Worm (Caenorhabditis elegans): ENCODE results near the gene cup-5.

ce11 chrIII:7536559-7536958 lies 47.4 kb upstream of the cup-5 start, which contains the start of gene lin-39:
- TF ChIP-seq elt-1 (tag; optimal IDR thresholded peaks at IDR 0.05; ENCODE audit: borderline replicate concordance, insufficient read depth) (no peak), unc-62 (GFP tag; optimal IDR thresholded peaks at IDR 0.05) (peak; percentile 44), ztf-11 (tag; optimal IDR thresholded peaks at IDR 0.05) (no peak), blmp-1 (tag; optimal IDR thresholded peaks at IDR 0.05) (no peak), ces-1 (GFP tag; optimal IDR thresholded peaks at IDR 0.05) (no peak), ceh-43 (GFP tag; optimal IDR thresholded peaks at IDR 0.05) (no peak), nhr-237 (tag; optimal IDR thresholded peaks at IDR 0.05) (no peak), mls-2 (tag; optimal IDR thresholded peaks at IDR 0.05) (no peak), elt-3 (tag; optimal IDR thresholded peaks at IDR 0.05) (no peak), nhr-28 (tag; optimal IDR thresholded peaks at IDR 0.05) (no peak), snpc-4 (tag; optimal IDR thresholded peaks at IDR 0.05) (no peak), nhr-76 (tag; optimal IDR thresholded peaks at IDR 0.05) (no peak)
